Fruit fly (Drosophila melanogaster) whole organism, prepupa: Measurements from ENCODE around the gene CG4686.

ENCODE experiments used
- Blimp-1 ChIP-seq: fragments of 200-800 bp; sonication (Bioruptor generic); optimal IDR thresholded peaks from 3 replicates; lab custom pipeline; 2017; ENCODE audit warnings: missing biosample characterization, missing genetic modification characterization, mild to moderate bottlenecking, moderate library complexity, missing genetic modification reagents
- CG10631 ChIP-seq: fragments of 200-800 bp; sonication (Bioruptor generic); optimal IDR thresholded peaks from 2 replicates; lab custom pipeline; 2016; ENCODE audit warnings: missing biosample characterization, missing genetic modification characterization
- CG10669 ChIP-seq: fragments of 200-800 bp; sonication (Bioruptor generic); optimal IDR thresholded peaks from 3 replicates; lab custom pipeline; 2018; ENCODE audit warnings: missing biosample characterization, mild to moderate bottlenecking, missing genetic modification characterization, moderate library complexity
- CG15336 ChIP-seq: fragments of 200-800 bp; sonication (Bioruptor generic); IDR thresholded peaks from 2 replicates; pipeline ENCODE4 v1.3.6; 2022; ENCODE audit warnings: missing biosample characterization, missing genetic modification characterization
- CG1621 ChIP-seq: fragments of 200-800 bp; sonication (Bioruptor generic); optimal IDR thresholded peaks from 3 replicates; lab custom pipeline; 2018; ENCODE audit warnings: missing biosample characterization, mild to moderate bottlenecking, missing genetic modification characterization
- CG31627 ChIP-seq: fragments of 200-800 bp; sonication (Bioruptor generic); optimal IDR thresholded peaks from 3 replicates; lab custom pipeline; 2016; ENCODE audit warnings: missing biosample characterization, missing genetic modification characterization
- CG32006 ChIP-seq: fragments of 200-800 bp; sonication (Bioruptor generic); optimal IDR thresholded peaks from 3 replicates; lab custom pipeline; 2017; ENCODE audit warnings: missing biosample characterization, mild to moderate bottlenecking, missing genetic modification characterization
- CG4318 ChIP-seq: fragments of 200-800 bp; sonication (Bioruptor generic); optimal IDR thresholded peaks from 3 replicates; lab custom pipeline; 2017; ENCODE audit warnings: missing biosample characterization, mild to moderate bottlenecking, missing genetic modification characterization
- CG6163 ChIP-seq: fragments of 200-800 bp; sonication (Bioruptor generic); IDR thresholded peaks from 3 replicates; pipeline ENCODE4 v1.3.6; 2022; ENCODE audit warnings: missing biosample characterization, missing genetic modification characterization
- CG6276 ChIP-seq: fragments of 200-800 bp; sonication (Bioruptor generic); optimal IDR thresholded peaks from 2 replicates; lab custom pipeline; 2017; ENCODE audit warnings: missing biosample characterization, mild to moderate bottlenecking, missing genetic modification characterization
- CG6808 ChIP-seq: fragments of 200-800 bp; sonication (Bioruptor generic); optimal IDR thresholded peaks from 3 replicates; lab custom pipeline; 2017; ENCODE audit warnings: missing biosample characterization, missing genetic modification characterization, mild to moderate bottlenecking, moderate library complexity, missing genetic modification reagents
- CG6854 ChIP-seq: fragments of 200-800 bp; sonication (Bioruptor generic); optimal IDR thresholded peaks from 2 replicates; lab custom pipeline; 2017; ENCODE audit warnings: missing biosample characterization, mild to moderate bottlenecking, missing genetic modification characterization
- CG7368 ChIP-seq: fragments of 200-800 bp; sonication (Bioruptor generic); optimal IDR thresholded peaks from 3 replicates; lab custom pipeline; 2016; ENCODE audit warnings: missing biosample characterization, missing genetic modification characterization
- CG8119 ChIP-seq: fragments of 200-800 bp; sonication (Bioruptor generic); IDR thresholded peaks from 3 replicates; pipeline ENCODE4 v1.3.6; 2022; ENCODE audit warnings: missing biosample characterization, missing genetic modification characterization
- CG9139 ChIP-seq: fragments of 200-800 bp; sonication (Bioruptor generic); optimal IDR thresholded peaks from 3 replicates; lab custom pipeline; 2017; ENCODE audit warnings: missing biosample characterization, mild to moderate bottlenecking, missing genetic modification characterization
- Eip75B ChIP-seq: fragments of 200-800 bp; sonication (Bioruptor generic); optimal IDR thresholded peaks from 3 replicates; lab custom pipeline; 2016; ENCODE audit warnings: missing biosample characterization, missing genetic modification characterization
- Eip78C ChIP-seq: fragments of 200-800 bp; sonication (Bioruptor generic); peaks from one replicate; lab custom pipeline; 2016; ENCODE audit warnings: missing biosample characterization, missing genetic modification characterization
- Eip93F ChIP-seq: fragments of 200-800 bp; sonication (Bioruptor generic); optimal IDR thresholded peaks from 2 replicates; lab custom pipeline; 2016; ENCODE audit warnings: missing biosample characterization, mild to moderate bottlenecking, missing genetic modification characterization
- Ets96B ChIP-seq: fragments of 200-800 bp; optimal IDR thresholded peaks from 2 replicates; lab custom pipeline; 2019; ENCODE audit warnings: missing biosample characterization, mild to moderate bottlenecking, missing genetic modification characterization, moderate library complexity
- Hr38 ChIP-seq: sonication (Bioruptor generic); optimal IDR thresholded peaks from 2 replicates; lab custom pipeline; 2016; ENCODE audit warnings: missing biosample characterization, missing genetic modification characterization
- Hr4 ChIP-seq: fragments of 200-800 bp; sonication (Bioruptor generic); optimal IDR thresholded peaks from 3 replicates; lab custom pipeline; 2016; ENCODE audit warnings: missing biosample characterization, missing genetic modification characterization
- OdsH ChIP-seq: fragments of 200-800 bp; sonication (Bioruptor generic); optimal IDR thresholded peaks from 3 replicates; lab custom pipeline; 2016; ENCODE audit warnings: missing biosample characterization, missing genetic modification characterization
- Sox14 ChIP-seq: fragments of 200-800 bp; sonication (Bioruptor generic); optimal IDR thresholded peaks from 3 replicates; lab custom pipeline; 2016; ENCODE audit warnings: missing biosample characterization, missing genetic modification characterization
- achi ChIP-seq: fragments of 200-800 bp; sonication (Bioruptor generic); optimal IDR thresholded peaks from 3 replicates; lab custom pipeline; 2016; ENCODE audit warnings: missing biosample characterization, missing genetic modification characterization
- cyc ChIP-seq: fragments of 200-800 bp; sonication (Bioruptor generic); optimal IDR thresholded peaks from 3 replicates; lab custom pipeline; 2016; ENCODE audit warnings: missing biosample characterization, missing genetic modification characterization
- eg ChIP-seq: fragments of 200-800 bp; sonication (Bioruptor generic); IDR thresholded peaks from 3 replicates; pipeline ENCODE4 v1.3.6; 2022; ENCODE audit warnings: missing biosample characterization, missing genetic modification characterization
- esn ChIP-seq: fragments of 200-800 bp; sonication (Bioruptor generic); optimal IDR thresholded peaks from 2 replicates; lab custom pipeline; 2016; ENCODE audit warnings: missing biosample characterization, mild to moderate bottlenecking, missing genetic modification characterization, moderate library complexity
- fd85E ChIP-seq: fragments of 200-800 bp; sonication (Bioruptor generic); optimal IDR thresholded peaks from 3 replicates; lab custom pipeline; 2016; ENCODE audit warnings: missing biosample characterization, missing genetic modification characterization
- fkh ChIP-seq: fragments of 200-800 bp; sonication (Bioruptor generic); optimal IDR thresholded peaks from 3 replicates; lab custom pipeline; 2017; ENCODE audit warnings: missing biosample characterization, mild to moderate bottlenecking, missing genetic modification characterization, moderate library complexity
- lz ChIP-seq: fragments of 200-800 bp; sonication (Bioruptor generic); optimal IDR thresholded peaks from 3 replicates; lab custom pipeline; 2016; ENCODE audit warnings: missing biosample characterization, missing genetic modification characterization
- net ChIP-seq: fragments of 200-800 bp; sonication (Bioruptor generic); optimal IDR thresholded peaks from 3 replicates; lab custom pipeline; 2016; ENCODE audit warnings: missing biosample characterization, missing genetic modification characterization
- spab ChIP-seq: fragments of 200-800 bp; sonication (Bioruptor generic); optimal IDR thresholded peaks from 2 replicates; lab custom pipeline; 2017; ENCODE audit warnings: missing biosample characterization, mild to moderate bottlenecking, missing genetic modification characterization, missing genetic modification reagents
- ss ChIP-seq, 2 experiments: fragments of 200-800 bp; sonication (Bioruptor generic); optimal IDR thresholded peaks; 2 replicates in 1 of 2; 3 replicates in 1 of 2; lab custom pipeline; 2017 to 2018; ENCODE audit warnings: mild to moderate bottlenecking in 2 of 2, missing biosample characterization in 2 of 2, missing genetic modification characterization in 2 of 2, moderate library complexity in 1 of 2
- svp ChIP-seq: fragments of 200-800 bp; sonication (Bioruptor generic); peaks from one replicate; lab custom pipeline; 2016; ENCODE audit warnings: missing biosample characterization, missing genetic modification characterization
- topi ChIP-seq: fragments of 200-800 bp; sonication (Bioruptor generic); optimal IDR thresholded peaks from 3 replicates; lab custom pipeline; 2016; ENCODE audit warnings: missing biosample characterization, missing genetic modification characterization
- vri ChIP-seq: fragments of 200-800 bp; sonication (Bioruptor generic); optimal IDR thresholded peaks from 3 replicates; lab custom pipeline; 2016; ENCODE audit warnings: missing biosample characterization, mild to moderate bottlenecking, missing genetic modification characterization

The CG4686 gene

dm6 chr3R:19880431-19880939 lies 16.2 kb downstream of the CG4686 start:
- peak; percentile 51 for TF ChIP-seq net (GFP tag; lab: Kevin White, UChicago)
- peak; percentile 45 for TF ChIP-seq esn (GFP tag; lab: Kevin White, UChicago)
- TF ChIP-seq CG6808 (GFP tag; lab: Kevin White, UChicago): peak; percentile 38
- peak; percentile 27 for TF ChIP-seq lz (GFP tag; lab: Kevin White, UChicago)
- TF ChIP-seq topi: peak; percentile 25
- TF ChIP-seq CG6276 (GFP tag; lab: Kevin White, UChicago): no peak
- TF ChIP-seq spab (GFP tag; lab: Kevin White, UChicago): no peak
- peak; percentile 85 for TF ChIP-seq Eip78C (GFP tag; lab: Kevin White, UChicago)
- TF ChIP-seq Eip75B (GFP tag; lab: Kevin White, UChicago): no peak
- peak; percentile 7 for TF ChIP-seq Hr4 (GFP tag; lab: Kevin White, UChicago)
- TF ChIP-seq OdsH (GFP tag; lab: Kevin White, UChicago): peak; percentile 11
- TF ChIP-seq CG31627 (GFP tag; lab: Kevin White, UChicago): peak; percentile 38
- TF ChIP-seq CG10669 (GFP tag; lab: Kevin White, UChicago): no peak
- peak; percentile 10 for TF ChIP-seq fkh (GFP tag; lab: Kevin White, UChicago)
- TF ChIP-seq CG8119 (GFP tag; lab: Robert Waterston, UW): peak; percentile 33; the same call in 1 of the 3 replicates
- peak; percentile 50; the same call in 1 of the 3 replicates for TF ChIP-seq eg
- TF ChIP-seq Sox14 (GFP tag; lab: Kevin White, UChicago): peak; percentile 39
- TF ChIP-seq Ets96B (tag; lab: Kevin White, UChicago): peak; percentile 18
- peak; percentile 36 for TF ChIP-seq CG32006 (GFP tag; lab: Kevin White, UChicago)
- peak; percentile 13 for TF ChIP-seq cyc
- peak; percentile 50 for TF ChIP-seq CG15336 (GFP tag; lab: Robert Waterston, UW)
- TF ChIP-seq CG10631 (GFP tag; lab: Kevin White, UChicago): no peak
- peak; percentile 5 for TF ChIP-seq CG7368
- TF ChIP-seq fd85E (GFP tag; lab: Kevin White, UChicago): no peak
- TF ChIP-seq CG6163 (GFP tag; lab: Robert Waterston, UW): peak; percentile 31; the same call in 1 of the 3 replicates
- peak in 1 of 2 experiments; percentile 52 for TF ChIP-seq ss (GFP tag; optimal IDR thresholded peaks at IDR 0.05; lab: Kevin White, UChicago)
- peak; percentile 48 for TF ChIP-seq vri
- TF ChIP-seq CG6854 (GFP tag; lab: Kevin White, UChicago): peak; percentile 38

dm6 chr3R:19888156-19888784 lies 24.0 kb downstream of the CG4686 start, which contains the start of gene ninaE:
Gene ninaE (minus strand): TSS chr3R:19888206.
- TF ChIP-seq Hr38 (GFP tag; lab: Kevin White, UChicago) (no peak), CG15336 (GFP tag; lab: Robert Waterston, UW) (no peak), Eip78C (GFP tag; lab: Kevin White, UChicago) (no peak), Eip93F (GFP tag; lab: Kevin White, UChicago) (no peak), fkh (GFP tag; lab: Kevin White, UChicago) (no peak), svp (GFP tag; lab: Kevin White, UChicago) (no peak), CG7368 (no peak), CG9139 (GFP tag; lab: Kevin White, UChicago) (no peak), CG1621 (tag; lab: Kevin White, UChicago) (no peak), achi (GFP tag; lab: Kevin White, UChicago) (no peak), Blimp-1 (GFP tag; lab: Kevin White, UChicago) (no peak), CG4318 (GFP tag; lab: Kevin White, UChicago) (no peak)
- TF ChIP-seq, all 60 proteins: peak for 0
